Fruit fly (Drosophila melanogaster) whole organism, embryonic: ENCODE measurements around the gene CG42728.
A peak's percentile ranks its signal among the peaks of the same experiment; 100 is the strongest.

Source experiments
- ATbp ChIP-seq: fragments of 200-800 bp; sonication (Bioruptor generic); optimal IDR thresholded peaks from 2 replicates; lab custom pipeline; 2017; ENCODE audit warnings: missing biosample characterization, mild to moderate bottlenecking, missing genetic modification characterization, missing genetic modification reagents
- Abd-B ChIP-seq: fragments of 200-800 bp; sonication (Bioruptor generic); optimal IDR thresholded peaks from 2 replicates; lab custom pipeline; 2018; ENCODE audit warnings: missing biosample characterization, mild to moderate bottlenecking, missing genetic modification characterization, moderate library complexity
- Blimp-1 ChIP-seq: fragments of 200-800 bp; sonication (Bioruptor generic); optimal IDR thresholded peaks from 3 replicates; lab custom pipeline; 2018; ENCODE audit warnings: missing biosample characterization, missing genetic modification characterization, mild to moderate bottlenecking, moderate library complexity, missing genetic modification reagents
- CG10462 ChIP-seq: fragments of 200-800 bp; sonication (Bioruptor generic); optimal IDR thresholded peaks from 2 replicates; lab custom pipeline; 2016; ENCODE audit warnings: missing biosample characterization, missing genetic modification characterization
- CG12236 ChIP-seq: fragments of 200-800 bp; sonication (Bioruptor generic); optimal IDR thresholded peaks from 2 replicates; lab custom pipeline; 2016; ENCODE audit warnings: missing biosample characterization, missing genetic modification characterization
- CG12769 ChIP-seq: fragments of 200-800 bp; sonication (Bioruptor generic); optimal IDR thresholded peaks from 2 replicates; lab custom pipeline; 2019; ENCODE audit warnings: missing biosample characterization, mild to moderate bottlenecking, missing genetic modification characterization, moderate library complexity
- CG14441 ChIP-seq: fragments of 200-800 bp; sonication (Bioruptor generic); IDR thresholded peaks from 2 replicates; pipeline ENCODE4 v1.3.6; 2022; ENCODE audit warnings: missing biosample characterization, missing genetic modification characterization
- CG14965 ChIP-seq: fragments of 200-800 bp; sonication (Bioruptor generic); optimal IDR thresholded peaks from 2 replicates; lab custom pipeline; 2016; ENCODE audit warnings: missing biosample characterization, missing genetic modification characterization, borderline replicate concordance
- CG15269 ChIP-seq: fragments of 200-800 bp; sonication (Bioruptor generic); optimal IDR thresholded peaks from 2 replicates; lab custom pipeline; 2018; ENCODE audit warnings: missing biosample characterization, mild to moderate bottlenecking, missing genetic modification characterization, moderate library complexity
- CG1602 ChIP-seq: fragments of 200-800 bp; sonication (Bioruptor generic); optimal IDR thresholded peaks from 3 replicates; lab custom pipeline; 2016; ENCODE audit warnings: missing biosample characterization, missing genetic modification characterization
- CG1647 ChIP-seq: fragments of 200-800 bp; sonication (Bioruptor generic); optimal IDR thresholded peaks from 3 replicates; lab custom pipeline; 2016; ENCODE audit warnings: missing biosample characterization, missing genetic modification characterization
- CG17359 ChIP-seq: fragments of 200-800 bp; sonication (Bioruptor generic); optimal IDR thresholded peaks from 3 replicates; lab custom pipeline; 2018; ENCODE audit warnings: missing biosample characterization, mild to moderate bottlenecking, missing genetic modification characterization, moderate library complexity
- CG18619 ChIP-seq: fragments of 200-800 bp; sonication (Bioruptor generic); optimal IDR thresholded peaks from 3 replicates; lab custom pipeline; 2017; ENCODE audit warnings: missing biosample characterization, mild to moderate bottlenecking, missing genetic modification characterization
- CG30431 ChIP-seq: fragments of 200-800 bp; sonication (Bioruptor generic); optimal IDR thresholded peaks from 2 replicates; lab custom pipeline; 2017; ENCODE audit warnings: missing biosample characterization, missing genetic modification characterization
- CG31224 ChIP-seq: fragments of 200-800 bp; sonication (Bioruptor generic); IDR thresholded peaks from 2 replicates; pipeline ENCODE4 v1.3.6; 2022; ENCODE audit warnings: missing biosample characterization, missing genetic modification characterization
- CG32532 ChIP-seq: fragments of 200-800 bp; sonication (Bioruptor generic); IDR thresholded peaks from 2 replicates; pipeline ENCODE4 v1.3.6; 2022; ENCODE audit warnings: missing biosample characterization, missing genetic modification characterization
- CG33213 ChIP-seq: fragments of 200-800 bp; sonication (Bioruptor generic); optimal IDR thresholded peaks from 3 replicates; lab custom pipeline; 2016; ENCODE audit warnings: missing biosample characterization, missing genetic modification characterization
- CG33557 ChIP-seq: fragments of 200-800 bp; sonication (Bioruptor generic); optimal IDR thresholded peaks from 2 replicates; lab custom pipeline; 2019; ENCODE audit warnings: missing biosample characterization, mild to moderate bottlenecking, missing genetic modification characterization, moderate library complexity
- CG4360 ChIP-seq: fragments of 200-800 bp; sonication (Bioruptor generic); IDR thresholded peaks from 2 replicates; pipeline ENCODE4 v1.3.6; 2022; ENCODE audit warnings: missing biosample characterization, missing genetic modification characterization
- CG5180 ChIP-seq: fragments of 200-800 bp; sonication (Bioruptor generic); optimal IDR thresholded peaks from 3 replicates; lab custom pipeline; 2017; ENCODE audit warnings: missing biosample characterization, missing genetic modification characterization, mild to moderate bottlenecking, moderate library complexity, missing genetic modification reagents
- CG8359 ChIP-seq: fragments of 200-800 bp; sonication (Bioruptor generic); optimal IDR thresholded peaks from 2 replicates; lab custom pipeline; 2017; ENCODE audit warnings: missing biosample characterization, mild to moderate bottlenecking, missing genetic modification characterization, borderline replicate concordance
- Dad ChIP-seq: fragments of 200-800 bp; sonication (Bioruptor generic); optimal IDR thresholded peaks from 3 replicates; lab custom pipeline; 2016; ENCODE audit warnings: missing biosample characterization, missing genetic modification characterization
- Fer3 ChIP-seq: fragments of 200-800 bp; sonication (Bioruptor generic); optimal IDR thresholded peaks from 2 replicates; lab custom pipeline; 2018; ENCODE audit warnings: missing biosample characterization, mild to moderate bottlenecking, missing genetic modification characterization, moderate library complexity
- H2.0 ChIP-seq: fragments of 200-800 bp; sonication (Bioruptor generic); IDR thresholded peaks from 2 replicates; pipeline ENCODE4 v1.3.6; 2022; ENCODE audit warnings: missing biosample characterization, missing genetic modification characterization
- Hr39 ChIP-seq: fragments of >200 bp; optimal IDR thresholded peaks from 2 replicates; lab custom pipeline; 2017
- Jarid2 ChIP-seq: fragments of 200-800 bp; sonication (Bioruptor generic); optimal IDR thresholded peaks from 3 replicates; lab custom pipeline; 2017; ENCODE audit warnings: mild to moderate bottlenecking, missing biosample characterization, missing genetic modification reagents, missing genetic modification characterization
- Mes4 ChIP-seq: fragments of 200-800 bp; sonication (Bioruptor generic); optimal IDR thresholded peaks from 2 replicates; lab custom pipeline; 2016; ENCODE audit warnings: missing biosample characterization, missing genetic modification characterization
- Side ChIP-seq: fragments of 200-800 bp; sonication (Bioruptor generic); optimal IDR thresholded peaks from 2 replicates; lab custom pipeline; 2016; ENCODE audit warnings: missing biosample characterization, missing genetic modification characterization
- Six4 ChIP-seq: fragments of 200-800 bp; sonication (Bioruptor generic); optimal IDR thresholded peaks from 2 replicates; lab custom pipeline; 2016; ENCODE audit warnings: missing biosample characterization, missing genetic modification characterization
- Spps ChIP-seq: fragments of 200-800 bp; sonication (Bioruptor generic); optimal IDR thresholded peaks from 2 replicates; lab custom pipeline; 2018; ENCODE audit warnings: missing biosample characterization, mild to moderate bottlenecking, missing genetic modification characterization
- Stat92E ChIP-seq, 3 experiments: fragments of >200 bp in 2 of 3; fragments of 200-800 bp in 1 of 3; sonication (Bioruptor generic) in 1 of 3; optimal IDR thresholded peaks; 2 replicates each; lab custom pipeline; 2017 to 2019; ENCODE audit warnings: missing biosample characterization in 3 of 3, missing genetic modification characterization in 3 of 3, mild to moderate bottlenecking in 1 of 3, moderate library complexity in 1 of 3
- aop ChIP-seq: fragments of 200-800 bp; sonication (Bioruptor generic); IDR thresholded peaks from 2 replicates; pipeline ENCODE4 v1.3.6; 2022; ENCODE audit warnings: missing biosample characterization, missing genetic modification characterization
- bcd ChIP-seq: fragments of 200-800 bp; sonication (Bioruptor generic); optimal IDR thresholded peaks from 2 replicates; lab custom pipeline; 2017; ENCODE audit warnings: missing biosample characterization, mild to moderate bottlenecking, missing genetic modification characterization
- disco-r ChIP-seq: fragments of 200-800 bp; sonication (Bioruptor generic); optimal IDR thresholded peaks from 2 replicates; lab custom pipeline; 2016; ENCODE audit warnings: missing biosample characterization, missing genetic modification characterization
- dmrt99B ChIP-seq: fragments of 200-800 bp; sonication (Bioruptor generic); optimal IDR thresholded peaks from 2 replicates; lab custom pipeline; 2018; ENCODE audit warnings: missing biosample characterization, mild to moderate bottlenecking, missing genetic modification characterization, moderate library complexity
- fd96Cb ChIP-seq: fragments of 200-800 bp; sonication (Bioruptor generic); optimal IDR thresholded peaks from 2 replicates; lab custom pipeline; 2018; ENCODE audit warnings: missing biosample characterization, mild to moderate bottlenecking, missing genetic modification characterization, moderate library complexity
- gem ChIP-seq: fragments of 200-800 bp; sonication (Bioruptor generic); optimal IDR thresholded peaks from 2 replicates; lab custom pipeline; 2019; ENCODE audit warnings: missing biosample characterization, mild to moderate bottlenecking, missing genetic modification characterization, moderate library complexity
- grau ChIP-seq: fragments of 200-800 bp; optimal IDR thresholded peaks from 3 replicates; lab custom pipeline; 2019; ENCODE audit warnings: missing biosample characterization, mild to moderate bottlenecking, missing genetic modification characterization, moderate library complexity
- her ChIP-seq: fragments of 200-800 bp; sonication (Bioruptor generic); optimal IDR thresholded peaks from 2 replicates; lab custom pipeline; 2016; ENCODE audit warnings: missing biosample characterization, missing genetic modification characterization
- kah ChIP-seq: fragments of 200-800 bp; sonication (Bioruptor generic); optimal IDR thresholded peaks from 2 replicates; lab custom pipeline; 2018; ENCODE audit warnings: missing biosample characterization, mild to moderate bottlenecking, missing genetic modification characterization
- klu ChIP-seq: fragments of 200-800 bp; sonication (Bioruptor generic); IDR thresholded peaks from 2 replicates; pipeline ENCODE4 v1.3.6; 2022; ENCODE audit warnings: missing biosample characterization, missing genetic modification characterization
- phol ChIP-seq: fragments of 200-800 bp; sonication (Bioruptor generic); optimal IDR thresholded peaks from 3 replicates; lab custom pipeline; 2018; ENCODE audit warnings: missing biosample characterization, mild to moderate bottlenecking, missing genetic modification characterization, moderate library complexity
- pita ChIP-seq: fragments of 200-800 bp; sonication (Bioruptor generic); optimal IDR thresholded peaks from 2 replicates; lab custom pipeline; 2017; ENCODE audit warnings: missing biosample characterization, mild to moderate bottlenecking, missing genetic modification characterization
- rib ChIP-seq: fragments of 200-800 bp; sonication (Bioruptor generic); IDR thresholded peaks from 2 replicates; pipeline ENCODE4 v1.3.6; 2022; ENCODE audit warnings: missing biosample characterization, missing genetic modification characterization
- stwl ChIP-seq: fragments of 200-800 bp; sonication (Bioruptor generic); optimal IDR thresholded peaks from 3 replicates; lab custom pipeline; 2018; ENCODE audit warnings: missing biosample characterization, mild to moderate bottlenecking, missing genetic modification characterization, moderate library complexity
- tll ChIP-seq, 2 experiments: fragments of 200-800 bp in 1 of 2; fragments of >200 bp in 1 of 2; sonication (Bioruptor generic) in 1 of 2; optimal IDR thresholded peaks; 2 replicates each; lab custom pipeline; 2017 to 2019; ENCODE audit warnings: missing biosample characterization in 2 of 2, missing genetic modification characterization in 2 of 2, mild to moderate bottlenecking in 1 of 2, moderate library complexity in 1 of 2
- trh ChIP-seq: fragments of 200-800 bp; sonication (Bioruptor generic); optimal IDR thresholded peaks from 2 replicates; lab custom pipeline; 2016; ENCODE audit warnings: missing biosample characterization, missing genetic modification characterization
- ttk ChIP-seq: fragments of 200-800 bp; sonication (Bioruptor generic); IDR thresholded peaks from 2 replicates; pipeline ENCODE4 v2.1.2; 2022; ENCODE audit warnings: missing biosample characterization, missing genetic modification characterization
- vvl ChIP-seq: fragments of 200-800 bp; sonication (Bioruptor generic); IDR thresholded peaks from 2 replicates; pipeline ENCODE4 v1.3.6; 2022; ENCODE audit warnings: missing biosample characterization, missing genetic modification characterization

CG42728 gene

DNA sequence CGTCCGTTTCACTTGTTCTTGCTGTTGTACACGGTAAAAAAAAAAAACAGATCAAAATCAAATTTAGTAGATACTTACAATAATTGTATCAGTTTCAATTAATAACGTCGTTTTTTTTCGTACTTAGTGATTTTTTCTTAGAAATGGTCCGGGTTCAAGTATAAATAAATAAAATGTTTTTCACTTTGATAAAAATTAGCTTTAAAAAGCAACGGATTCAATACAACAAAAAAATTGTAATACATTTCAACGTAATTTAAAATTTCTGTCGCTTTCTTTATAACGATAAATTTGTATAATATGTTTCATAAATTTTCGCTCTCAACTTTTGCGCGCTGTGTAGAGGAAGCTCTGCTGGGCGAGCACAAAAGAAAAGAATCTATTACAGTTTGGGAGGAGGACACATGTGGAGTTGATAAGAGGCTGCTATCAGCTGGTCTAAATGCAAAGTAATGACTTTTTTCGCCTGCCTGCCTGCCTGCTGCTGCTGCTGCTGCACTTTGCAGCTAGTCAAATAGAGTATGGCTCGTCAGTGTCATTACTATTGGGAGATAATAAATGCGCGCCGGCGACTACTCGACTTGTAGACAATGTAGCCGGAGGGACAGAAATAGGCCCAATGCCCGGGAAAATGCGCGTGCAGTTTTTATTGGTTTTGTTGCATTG is 10.1 kb upstream of the CG42728 start (continued):
- TF ChIP-seq CG17359 (tag; lab: Kevin White, UChicago) (peak; percentile 62), Fer3 (tag; lab: Kevin White, UChicago) (peak; percentile 54), phol (tag; lab: Kevin White, UChicago) (peak; percentile 84), CG33213 (GFP tag; lab: Kevin White, UChicago) (peak; percentile 7), Side (GFP tag; lab: Kevin White, UChicago) (no peak), CG14965 (GFP tag; lab: Kevin White, UChicago) (no peak), Jarid2 (GFP tag; lab: Kevin White, UChicago) (no peak), Abd-B (GFP tag; lab: Kevin White, UChicago) (peak; percentile 50), CG5180 (peak; percentile 55), bcd (GFP tag; lab: Kevin White, UChicago) (peak; percentile 66), CG33557 (GFP tag; lab: Kevin White, UChicago) (peak; percentile 46), Dad (GFP tag; lab: Kevin White, UChicago) (no peak), vvl (peak; percentile 35), CG18619 (GFP tag; lab: Kevin White, UChicago) (peak; percentile 66), H2.0 (GFP tag; lab: Robert Waterston, UW) (no peak; the same call in 1 of the 2 replicates), CG12236 (GFP tag; lab: Kevin White, UChicago) (peak; percentile 25), CG14441 (GFP tag; lab: Robert Waterston, UW) (0 out of 2 replicates have a peak, but pooled peaks have one; percentile 41), fd96Cb (tag; lab: Kevin White, UChicago) (peak; percentile 72), ttk (no peak), CG8359 (GFP tag; lab: Kevin White, UChicago) (peak; percentile 41), stwl (tag; lab: Kevin White, UChicago) (no peak), Stat92E (GFP tag; optimal IDR thresholded peaks at IDR 0.05; lab: Kevin White, UChicago) (no peak), Blimp-1 (peak; percentile 68), tll (GFP tag; optimal IDR thresholded peaks at IDR 0.05; lab: Kevin White, UChicago) (peak in 1 of 2 experiments; percentile 77), CG1602 (peak; percentile 73), CG32532 (GFP tag; lab: Robert Waterston, UW) (no peak; the same call in 1 of the 2 replicates), CG1647 (GFP tag; lab: Kevin White, UChicago) (peak; percentile 19), dmrt99B (tag; lab: Kevin White, UChicago) (peak; percentile 82), her (peak; percentile 4), Hr39 (lab: Kevin White, UChicago) (no peak), gem (tag; lab: Kevin White, UChicago) (peak; percentile 89), Six4 (GFP tag; lab: Kevin White, UChicago) (peak; percentile 0), aop (GFP tag; lab: Robert Waterston, UW) (no peak), pita (GFP tag; lab: Kevin White, UChicago) (no peak), rib (GFP tag; lab: Robert Waterston, UW) (no peak), disco-r (GFP tag; lab: Kevin White, UChicago) (peak; percentile 29), Mes4 (GFP tag; lab: Kevin White, UChicago) (peak; percentile 2), CG31224 (GFP tag; lab: Robert Waterston, UW) (no peak), grau (peak; percentile 78), CG30431 (GFP tag; lab: Kevin White, UChicago) (peak; percentile 29), kah (GFP tag; lab: Kevin White, UChicago) (peak; percentile 41), CG15269 (tag; lab: Kevin White, UChicago) (peak; percentile 78), klu (GFP tag; lab: Robert Waterston, UW) (peak; percentile 44; the same call in 1 of the 2 replicates), CG4360 (GFP tag; lab: Robert Waterston, UW) (0 out of 2 replicates have a peak, but pooled peaks have one; percentile 8), CG10462 (GFP tag; lab: Kevin White, UChicago) (peak; percentile 35), Spps (tag; lab: Kevin White, UChicago) (peak; percentile 35), CG12769 (tag; lab: Kevin White, UChicago) (no peak), trh (GFP tag; lab: Kevin White, UChicago) (peak; percentile 63), ATbp (GFP tag; lab: Kevin White, UChicago) (peak; percentile 54)
